Fruit fly (Drosophila melanogaster) whole organism: ENCODE results near the gene CG14196.

ENCODE experiments used
- CG8478 ChIP-seq: fragments of >200 bp; optimal IDR thresholded peaks from 2 replicates; lab custom pipeline; 2018; ENCODE audit warnings: inconsistent platforms
- Dll ChIP-seq: fragments of >200 bp; optimal IDR thresholded peaks from 2 replicates; lab custom pipeline; 2017
- pan ChIP-seq: fragments of >200 bp; optimal IDR thresholded peaks from 2 replicates; lab custom pipeline; 2017
- psq ChIP-seq: fragments of >200 bp; optimal IDR thresholded peaks from 2 replicates; lab custom pipeline; 2017

DNA sequence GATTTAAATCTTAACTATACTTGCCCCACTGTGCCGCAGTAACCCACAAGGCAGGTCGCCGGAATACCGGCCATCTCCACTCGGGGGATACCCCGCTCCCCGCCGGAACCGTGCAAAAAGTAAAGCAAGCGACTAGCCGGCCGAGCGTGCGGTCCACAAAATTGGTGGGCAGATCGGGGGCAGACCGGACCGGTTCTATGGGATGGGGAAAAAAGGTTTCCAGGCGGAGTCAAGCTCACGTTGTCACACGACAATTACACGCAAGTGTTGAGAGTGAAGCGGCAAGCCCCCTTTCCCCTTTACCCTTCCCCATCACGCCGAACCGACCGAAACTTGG, 16.4 kb downstream of the CG14196 start:
- TF ChIP-seq pan (lab: Kevin White, UChicago) (no peak), Dll (lab: Kevin White, UChicago) (no peak), CG8478 (lab: Kevin White, UChicago) (no peak), psq (lab: Kevin White, UChicago) (no peak)
